Fruit fly (Drosophila melanogaster) whole organism, embryonic: ENCODE results near the gene CG6688.

Source experiments
- C15 ChIP-seq: fragments of 200-800 bp; sonication (Bioruptor generic); IDR thresholded peaks from 3 replicates; pipeline ENCODE4 v1.3.6; 2022; ENCODE audit warnings: missing biosample characterization, missing genetic modification characterization
- CG10267 ChIP-seq: fragments of 200-800 bp; sonication (Bioruptor generic); optimal IDR thresholded peaks from 2 replicates; lab custom pipeline; 2018; ENCODE audit warnings: missing biosample characterization, mild to moderate bottlenecking, missing genetic modification characterization, moderate library complexity
- CG10321 ChIP-seq: fragments of 200-800 bp; sonication (Bioruptor generic); IDR thresholded peaks from 2 replicates; pipeline ENCODE4 v1.3.6; 2022; ENCODE audit warnings: missing biosample characterization, missing genetic modification characterization
- CG11560 ChIP-seq: fragments of 200-800 bp; sonication (Bioruptor generic); IDR thresholded peaks from 3 replicates; pipeline ENCODE4 v1.3.6; 2022; ENCODE audit warnings: missing biosample characterization, missing genetic modification characterization
- CG12942 ChIP-seq: fragments of 200-800 bp; sonication (Bioruptor generic); optimal IDR thresholded peaks from 3 replicates; lab custom pipeline; 2016; ENCODE audit warnings: missing biosample characterization, missing genetic modification characterization
- CG13424 ChIP-seq: fragments of 200-800 bp; sonication (Bioruptor generic); optimal IDR thresholded peaks from 2 replicates; lab custom pipeline; 2019; ENCODE audit warnings: missing biosample characterization, mild to moderate bottlenecking, missing genetic modification characterization, moderate library complexity
- CG14860 ChIP-seq: fragments of 200-800 bp; sonication (Bioruptor generic); IDR thresholded peaks from 3 replicates; pipeline ENCODE4 v1.3.6; 2022; ENCODE audit warnings: missing biosample characterization, missing genetic modification characterization; ENCODE audit not compliant: partially characterized antibody
- CG15696 ChIP-seq: fragments of 200-800 bp; sonication (Bioruptor generic); optimal IDR thresholded peaks from 2 replicates; lab custom pipeline; 2019; ENCODE audit warnings: missing biosample characterization, mild to moderate bottlenecking, missing genetic modification characterization, moderate library complexity
- CG16779 ChIP-seq: fragments of 200-800 bp; sonication (Bioruptor generic); IDR thresholded peaks from 2 replicates; pipeline ENCODE4 v1.3.6; 2022; ENCODE audit warnings: missing biosample characterization, missing genetic modification characterization
- CG16813 ChIP-seq: fragments of 200-800 bp; sonication (Bioruptor generic); IDR thresholded peaks from 3 replicates; pipeline ENCODE4 v1.3.6; 2022; ENCODE audit warnings: missing biosample characterization, missing genetic modification characterization; ENCODE audit not compliant: partially characterized antibody
- CG17186 ChIP-seq: fragments of 200-800 bp; sonication (Bioruptor generic); optimal IDR thresholded peaks from 3 replicates; lab custom pipeline; 2017; ENCODE audit warnings: missing biosample characterization, missing genetic modification reagents, missing genetic modification characterization
- CG17568 ChIP-seq: fragments of 200-800 bp; sonication (Bioruptor generic); optimal IDR thresholded peaks from 2 replicates; lab custom pipeline; 2018; ENCODE audit warnings: missing biosample characterization, mild to moderate bottlenecking, missing genetic modification characterization, moderate library complexity
- CG18011 ChIP-seq: fragments of 200-800 bp; sonication (Bioruptor generic); optimal IDR thresholded peaks from 2 replicates; lab custom pipeline; 2017; ENCODE audit warnings: missing biosample characterization, missing genetic modification characterization, mild to moderate bottlenecking, moderate library complexity, missing genotype
- CG18262 ChIP-seq: fragments of 200-800 bp; optimal IDR thresholded peaks from 3 replicates; lab custom pipeline; 2019; ENCODE audit warnings: missing biosample characterization, mild to moderate bottlenecking, missing genetic modification characterization, moderate library complexity
- CG2129 ChIP-seq: fragments of 200-800 bp; sonication (Bioruptor generic); IDR thresholded peaks from 2 replicates; pipeline ENCODE4 v1.3.6; 2022; ENCODE audit warnings: missing biosample characterization, missing genetic modification characterization; ENCODE audit not compliant: partially characterized antibody
- CG30020 ChIP-seq: fragments of 200-800 bp; optimal IDR thresholded peaks from 2 replicates; lab custom pipeline; 2019; ENCODE audit warnings: missing biosample characterization, mild to moderate bottlenecking, missing genetic modification characterization, moderate library complexity
- CG33213 ChIP-seq: fragments of 200-800 bp; sonication (Bioruptor generic); optimal IDR thresholded peaks from 3 replicates; lab custom pipeline; 2016; ENCODE audit warnings: missing biosample characterization, missing genetic modification characterization
- CG34376 ChIP-seq: fragments of 200-800 bp; sonication (Bioruptor generic); optimal IDR thresholded peaks from 2 replicates; lab custom pipeline; 2018; ENCODE audit warnings: missing biosample characterization, mild to moderate bottlenecking, missing genetic modification characterization
- CG4730 ChIP-seq: fragments of 200-800 bp; sonication (Bioruptor generic); IDR thresholded peaks from 2 replicates; pipeline ENCODE4 v1.3.6; 2022; ENCODE audit warnings: missing biosample characterization, missing genetic modification characterization
- CG6175 ChIP-seq: fragments of 200-800 bp; sonication (Bioruptor generic); IDR thresholded peaks from 3 replicates; pipeline ENCODE4 v1.3.6; 2022; ENCODE audit warnings: missing biosample characterization, missing genetic modification characterization
- CG6791 ChIP-seq: fragments of 200-800 bp; sonication (Bioruptor generic); IDR thresholded peaks from 3 replicates; pipeline ENCODE4 v1.3.6; 2022; ENCODE audit warnings: missing biosample characterization, missing genetic modification characterization; ENCODE audit not compliant: partially characterized antibody
- CG7357 ChIP-seq: fragments of 200-800 bp; sonication (Bioruptor generic); IDR thresholded peaks from 3 replicates; pipeline ENCODE4 v1.3.6; 2022; ENCODE audit warnings: missing biosample characterization, missing genetic modification characterization
- CG7928 ChIP-seq: fragments of 200-800 bp; sonication (Bioruptor generic); optimal IDR thresholded peaks from 2 replicates; lab custom pipeline; 2017; ENCODE audit warnings: missing biosample characterization, mild to moderate bottlenecking, missing genetic modification characterization
- CG9215 ChIP-seq: fragments of 200-800 bp; sonication (Bioruptor generic); IDR thresholded peaks from 2 replicates; pipeline ENCODE4 v1.3.6; 2022; ENCODE audit warnings: missing biosample characterization, missing genetic modification characterization
- Chrac-16 ChIP-seq: fragments of 200-800 bp; sonication (Bioruptor generic); optimal IDR thresholded peaks from 3 replicates; lab custom pipeline; 2016; ENCODE audit warnings: missing biosample characterization, missing genetic modification characterization
- D ChIP-seq, 2 experiments: fragments of 200-800 bp in 1 of 2; fragments of >200 bp in 1 of 2; sonication (Bioruptor generic) in 1 of 2; optimal IDR thresholded peaks; 2 replicates in 1 of 2; 3 replicates in 1 of 2; lab custom pipeline; 2017; ENCODE audit warnings: mild to moderate bottlenecking in 1 of 2, missing biosample characterization in 1 of 2, missing genetic modification characterization in 1 of 2, missing genetic modification reagents in 1 of 2
- Dll ChIP-seq: fragments of 200-800 bp; sonication (Bioruptor generic); IDR thresholded peaks from 4 replicates; pipeline ENCODE4 v1.3.6; 2022; ENCODE audit warnings: missing biosample characterization, missing genetic modification characterization; ENCODE audit not compliant: partially characterized antibody
- Dref ChIP-seq: fragments of 200-800 bp; sonication (Bioruptor generic); IDR thresholded peaks from 2 replicates; pipeline ENCODE4 v1.3.6; 2022; ENCODE audit warnings: missing biosample characterization, missing genetic modification characterization
- HLH54F ChIP-seq: fragments of 200-800 bp; sonication (Bioruptor generic); optimal IDR thresholded peaks from 3 replicates; lab custom pipeline; 2016; ENCODE audit warnings: missing biosample characterization, missing genetic modification characterization
- Hmx ChIP-seq: fragments of 200-800 bp; sonication (Bioruptor generic); optimal IDR thresholded peaks from 2 replicates; lab custom pipeline; 2016; ENCODE audit warnings: missing biosample characterization, missing genetic modification characterization
- Lhr ChIP-seq: fragments of 200-800 bp; sonication (Bioruptor generic); optimal IDR thresholded peaks from 3 replicates; lab custom pipeline; 2017; ENCODE audit warnings: mild to moderate bottlenecking, missing biosample characterization, missing genetic modification reagents, missing genetic modification characterization
- Mes4 ChIP-seq: fragments of 200-800 bp; sonication (Bioruptor generic); optimal IDR thresholded peaks from 2 replicates; lab custom pipeline; 2016; ENCODE audit warnings: missing biosample characterization, missing genetic modification characterization
- NFAT ChIP-seq: fragments of 200-800 bp; sonication (Bioruptor generic); IDR thresholded peaks from 2 replicates; pipeline ENCODE4 v1.3.6; 2022; ENCODE audit warnings: missing biosample characterization, missing genetic modification characterization
- Six4 ChIP-seq: fragments of 200-800 bp; sonication (Bioruptor generic); optimal IDR thresholded peaks from 2 replicates; lab custom pipeline; 2016; ENCODE audit warnings: missing biosample characterization, missing genetic modification characterization
- TFAM ChIP-seq: fragments of 200-800 bp; sonication (Bioruptor generic); optimal IDR thresholded peaks from 2 replicates; lab custom pipeline; 2017; ENCODE audit warnings: missing biosample characterization, missing genetic modification characterization, inconsistent platforms
- YL-1 ChIP-seq: fragments of 200-800 bp; sonication (Bioruptor generic); optimal IDR thresholded peaks from 3 replicates; lab custom pipeline; 2017; ENCODE audit warnings: missing biosample characterization, mild to moderate bottlenecking, missing genetic modification characterization
- ab ChIP-seq: fragments of 200-800 bp; sonication (Bioruptor generic); optimal IDR thresholded peaks from 2 replicates; lab custom pipeline; 2016; ENCODE audit warnings: missing biosample characterization, missing genetic modification characterization
- abd-A ChIP-seq: fragments of 200-800 bp; sonication (Bioruptor generic); optimal IDR thresholded peaks from 3 replicates; lab custom pipeline; 2019; ENCODE audit warnings: missing biosample characterization, mild to moderate bottlenecking, missing genetic modification characterization, moderate library complexity
- amos ChIP-seq: fragments of 200-800 bp; sonication (Bioruptor generic); IDR thresholded peaks from 2 replicates; pipeline ENCODE4 v1.3.6; 2022; ENCODE audit warnings: missing biosample characterization, missing genetic modification characterization; ENCODE audit not compliant: partially characterized antibody
- hkb ChIP-seq, 2 experiments: fragments of 200-800 bp in 1 of 2; fragments of >200 bp in 1 of 2; sonication (Bioruptor generic) in 1 of 2; IDR thresholded peaks in 1 of 2; optimal IDR thresholded peaks in 1 of 2; 2 replicates each; pipeline versions ENCODE4 v1.3.6 to Lab custom; 2017 to 2022; ENCODE audit warnings: missing biosample characterization in 1 of 2, missing genetic modification characterization in 1 of 2
- ind ChIP-seq: fragments of 200-800 bp; sonication (Bioruptor generic); optimal IDR thresholded peaks from 3 replicates; lab custom pipeline; 2016; ENCODE audit warnings: missing biosample characterization, missing genetic modification characterization
- inv ChIP-seq: fragments of 200-800 bp; sonication (Bioruptor generic); IDR thresholded peaks from 2 replicates; pipeline ENCODE4 v1.3.6; 2022; ENCODE audit warnings: missing biosample characterization, missing genetic modification characterization; ENCODE audit not compliant: partially characterized antibody
- jing ChIP-seq: fragments of 200-800 bp; sonication (Bioruptor generic); optimal IDR thresholded peaks from 2 replicates; lab custom pipeline; 2018; ENCODE audit warnings: missing biosample characterization, mild to moderate bottlenecking, missing genetic modification characterization
- prd ChIP-seq, 3 experiments: fragments of >200 bp in 2 of 3; fragments of 200-800 bp in 1 of 3; sonication (Bioruptor generic) in 1 of 3; optimal IDR thresholded peaks in 2 of 3; IDR thresholded peaks in 1 of 3; 2 replicates in 2 of 3; 3 replicates in 1 of 3; pipeline versions ENCODE4 v1.3.6 to Lab custom; 2017 to 2022; ENCODE audit warnings: missing biosample characterization in 1 of 3, missing genetic modification characterization in 1 of 3
- schlank ChIP-seq: fragments of 200-800 bp; sonication (Bioruptor generic); optimal IDR thresholded peaks from 2 replicates; lab custom pipeline; 2018; ENCODE audit warnings: missing biosample characterization, mild to moderate bottlenecking, missing genetic modification characterization
- sens-2 ChIP-seq: fragments of 200-800 bp; sonication (Bioruptor generic); IDR thresholded peaks from 2 replicates; pipeline ENCODE4 v1.3.6; 2022; ENCODE audit warnings: missing biosample characterization, missing genetic modification characterization
- stwl ChIP-seq: fragments of 200-800 bp; sonication (Bioruptor generic); optimal IDR thresholded peaks from 3 replicates; lab custom pipeline; 2018; ENCODE audit warnings: missing biosample characterization, mild to moderate bottlenecking, missing genetic modification characterization, moderate library complexity
- tx ChIP-seq: fragments of 200-800 bp; sonication (Bioruptor generic); optimal IDR thresholded peaks from 2 replicates; lab custom pipeline; 2016; ENCODE audit warnings: missing biosample characterization, missing genetic modification characterization

The CG6688 gene

dm6 chr3R:23053135-23053730 lies 41.0 kb downstream of the CG6688 start (continued):
- TF ChIP-seq CG30020 (tag; lab: Kevin White, UChicago), result no peak
- TF ChIP-seq ab, result no peak
- TF ChIP-seq CG34376 (GFP tag; lab: Kevin White, UChicago), result no peak
- TF ChIP-seq CG16779 (GFP tag; lab: Robert Waterston, UW), result no peak
- TF ChIP-seq CG6791 (GFP tag; lab: Robert Waterston, UW), result peak; percentile 43; the same call in 1 of the 3 replicates
- TF ChIP-seq hkb (optimal IDR thresholded peaks at IDR 0.05; lab: Kevin White, UChicago), result no peak
- TF ChIP-seq hkb (GFP tag; IDR thresholded peaks at IDR 0.05; lab: Robert Waterston, UW), result no peak
- no peak for TF ChIP-seq CG10321
- TF ChIP-seq CG14860 (GFP tag; lab: Robert Waterston, UW), result no peak
- no peak for TF ChIP-seq CG6175 (GFP tag; lab: Robert Waterston, UW)
- no peak for TF ChIP-seq CG15696
- no peak for TF ChIP-seq CG10267
- TF ChIP-seq CG16813 (GFP tag; lab: Robert Waterston, UW), result no peak; the same call in 2 of the 3 replicates
- TF ChIP-seq CG11560, result peak; percentile 75; the same call in 2 of the 3 replicates
- TF ChIP-seq jing, result no peak
- no peak for TF ChIP-seq CG33213 (GFP tag; lab: Kevin White, UChicago)
- no peak for TF ChIP-seq prd (optimal IDR thresholded peaks at IDR 0.05; lab: Kevin White, UChicago)
- no peak for TF ChIP-seq prd (GFP tag; IDR thresholded peaks at IDR 0.05; lab: Robert Waterston, UW)
- 0 out of 4 replicates have a peak, but pooled peaks have one; percentile 19 for TF ChIP-seq Dll
- TF ChIP-seq Six4, result no peak
- TF ChIP-seq TFAM (GFP tag; lab: Kevin White, UChicago), result no peak
- no peak for TF ChIP-seq CG4730
- TF ChIP-seq CG9215 (GFP tag; lab: Robert Waterston, UW), result no peak
- 0 out of 2 replicates have a peak, but pooled peaks have one; percentile 11 for TF ChIP-seq CG2129 (GFP tag; lab: Robert Waterston, UW)
- TF ChIP-seq Mes4 (GFP tag; lab: Kevin White, UChicago), result no peak
- TF ChIP-seq inv (GFP tag; lab: Robert Waterston, UW), result no peak
- TF ChIP-seq amos (GFP tag; lab: Robert Waterston, UW), result peak; percentile 61
- peak; percentile 75 for TF ChIP-seq Dref (GFP tag; lab: Robert Waterston, UW)
- TF ChIP-seq abd-A (tag; lab: Kevin White, UChicago), result no peak
- TF ChIP-seq CG7357 (GFP tag; lab: Robert Waterston, UW), result no peak
- TF ChIP-seq ind (GFP tag; lab: Kevin White, UChicago), result no peak
- TF ChIP-seq YL-1 (GFP tag; lab: Kevin White, UChicago), result no peak
- no peak for TF ChIP-seq CG7928 (GFP tag; lab: Kevin White, UChicago)
- no peak for TF ChIP-seq NFAT (GFP tag; lab: Robert Waterston, UW)
- TF ChIP-seq CG18262 (tag; lab: Kevin White, UChicago), result no peak
- peak; percentile 4 for TF ChIP-seq stwl
- no peak for TF ChIP-seq Hmx (GFP tag; lab: Kevin White, UChicago)
- TF ChIP-seq schlank (tag; lab: Kevin White, UChicago), result no peak
- TF ChIP-seq CG17186 (GFP tag; lab: Kevin White, UChicago), result no peak
- TF ChIP-seq sens-2, result no peak
- no peak for TF ChIP-seq D (optimal IDR thresholded peaks at IDR 0.05; lab: Kevin White, UChicago)
- no peak for TF ChIP-seq D (GFP tag; optimal IDR thresholded peaks at IDR 0.05; lab: Kevin White, UChicago)
- no peak for TF ChIP-seq CG18011 (GFP tag; lab: Kevin White, UChicago)
- TF ChIP-seq CG13424 (tag; lab: Kevin White, UChicago), result no peak
- TF ChIP-seq Lhr (GFP tag; lab: Kevin White, UChicago), result no peak
- no peak for TF ChIP-seq Chrac-16
- TF ChIP-seq C15 (GFP tag; lab: Robert Waterston, UW), result no peak
- no peak for TF ChIP-seq CG17568 (GFP tag; lab: Kevin White, UChicago)
- TF ChIP-seq CG12942 (GFP tag; lab: Kevin White, UChicago), result no peak
- no peak for TF ChIP-seq HLH54F (GFP tag; lab: Kevin White, UChicago)
- TF ChIP-seq tx (GFP tag; lab: Kevin White, UChicago), result no peak
